Worm (Caenorhabditis elegans): Measurements from ENCODE around the gene snpc-1.1.
A peak's percentile ranks its signal among the peaks of the same experiment; 100 is the strongest.

Gene snpc-1.1

DNA sequence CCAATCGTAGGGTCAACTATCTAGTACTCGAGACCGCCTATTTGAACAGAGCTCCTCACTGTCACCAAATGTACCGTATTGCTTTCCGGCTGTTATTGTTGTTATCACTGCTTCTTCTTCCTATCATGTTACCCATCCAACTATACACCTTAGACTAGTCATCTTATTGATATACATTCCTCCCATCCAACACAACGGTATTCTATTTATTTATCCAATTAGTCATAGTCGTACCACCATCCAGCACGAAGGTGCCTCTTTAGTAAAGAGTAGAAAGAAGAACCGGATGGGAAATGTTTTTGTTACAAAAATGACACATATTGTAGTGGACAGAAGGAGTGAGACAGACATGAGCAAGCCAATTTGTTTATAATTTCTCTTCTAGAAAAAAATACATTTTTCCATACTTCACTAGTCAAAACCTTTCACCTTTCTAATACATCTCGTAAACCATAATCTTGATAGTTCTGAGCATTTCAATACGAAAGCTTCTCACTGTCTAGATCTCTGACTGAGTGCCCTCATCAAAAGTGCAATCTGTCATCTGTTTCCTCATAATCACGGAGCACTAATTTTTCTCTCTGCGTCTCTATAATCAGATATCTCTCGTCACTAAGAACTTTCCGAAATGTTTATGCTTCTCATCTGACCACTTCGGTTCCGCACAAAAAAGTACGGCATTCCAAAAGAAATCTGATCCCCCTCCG lies 29.2 kb upstream of the snpc-1.1 start:
- TF ChIP-seq odd-2 (tag; optimal IDR thresholded peaks at IDR 0.05) (peak; percentile 3), hlh-13 (GFP tag; optimal IDR thresholded peaks at IDR 0.05) (no peak), lin-11 (tag; optimal IDR thresholded peaks at IDR 0.05) (no peak), C08G9.2 (tag; optimal IDR thresholded peaks at IDR 0.05) (no peak), ceh-18 (tag; optimal IDR thresholded peaks at IDR 0.05) (no peak), unc-55 (GFP tag; optimal IDR thresholded peaks at IDR 0.05) (peak; percentile 69), hlh-8 (tag; optimal IDR thresholded peaks at IDR 0.05) (no peak), dmd-4 (tag; optimal IDR thresholded peaks at IDR 0.05; ENCODE audit: borderline replicate concordance) (no peak), che-1 (tag; optimal IDR thresholded peaks at IDR 0.05) (no peak), sox-4 (tag; optimal IDR thresholded peaks at IDR 0.05) (no peak), ets-4 (tag; optimal IDR thresholded peaks at IDR 0.05) (no peak), hlh-30 (tag; optimal IDR thresholded peaks at IDR 0.05; ENCODE audit: insufficient read depth) (no peak), zip-5 (tag; optimal IDR thresholded peaks at IDR 0.05) (no peak)

DNA sequence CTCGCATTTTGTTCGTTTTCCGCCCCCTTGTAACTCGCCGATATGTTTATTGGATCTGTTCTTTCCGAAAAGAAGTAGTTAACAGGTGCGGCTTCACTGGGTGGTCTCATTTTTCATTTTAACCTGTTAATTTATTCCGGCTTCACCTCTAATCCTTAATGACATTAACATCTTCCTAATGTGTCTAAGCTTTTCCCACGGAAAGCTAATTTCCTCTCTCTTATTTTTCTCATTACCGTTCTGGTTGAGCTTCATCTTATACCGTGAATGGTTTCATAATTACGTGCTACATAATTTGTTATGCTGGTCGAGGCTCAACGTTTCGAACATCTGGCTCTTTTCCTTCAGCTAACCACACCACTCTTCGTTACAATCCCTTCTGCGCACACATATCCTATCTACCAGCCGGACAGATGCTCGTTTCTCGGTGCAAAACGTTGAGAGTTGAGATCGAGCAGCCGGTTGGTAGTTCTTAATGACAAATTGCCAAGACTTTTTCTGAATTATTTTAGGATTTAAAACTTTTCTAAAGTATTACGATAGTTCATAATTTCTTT lies 28.3 kb upstream of the snpc-1.1 start:
- TF ChIP-seq tbx-2 (tag; optimal IDR thresholded peaks at IDR 0.05) (peak; percentile 36), unc-42 (tag; optimal IDR thresholded peaks at IDR 0.05) (peak; percentile 86), ceh-45 (GFP tag; IDR thresholded peaks at IDR 0.05) (no peak)

DNA sequence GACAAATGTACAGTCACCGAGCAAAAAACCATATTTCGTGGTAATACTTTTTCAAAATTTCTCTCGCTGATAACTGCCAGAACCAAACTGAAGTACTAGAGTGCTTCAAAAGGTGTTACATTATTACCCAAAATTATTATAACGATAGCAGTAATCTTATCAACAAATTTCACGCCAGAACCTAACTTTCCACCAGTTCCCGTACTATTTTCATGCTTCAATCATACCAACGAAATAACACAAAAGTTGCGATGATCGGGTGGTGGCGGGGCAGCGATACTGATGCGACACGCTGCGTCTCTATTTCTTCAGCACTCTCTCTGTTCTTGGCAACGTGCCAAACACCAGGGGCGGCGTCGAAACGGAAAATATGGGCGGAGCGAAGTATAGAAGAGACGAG lies 27.8 kb upstream of the snpc-1.1 start:
- TF ChIP-seq ceh-18 (tag; optimal IDR thresholded peaks at IDR 0.05) (peak; percentile 10), elt-2 (tag; optimal IDR thresholded peaks at IDR 0.05) (peak; percentile 55), ztf-16 (tag; optimal IDR thresholded peaks at IDR 0.05) (no peak), nfya-1 (tag; optimal IDR thresholded peaks at IDR 0.05) (peak; percentile 26)

DNA sequence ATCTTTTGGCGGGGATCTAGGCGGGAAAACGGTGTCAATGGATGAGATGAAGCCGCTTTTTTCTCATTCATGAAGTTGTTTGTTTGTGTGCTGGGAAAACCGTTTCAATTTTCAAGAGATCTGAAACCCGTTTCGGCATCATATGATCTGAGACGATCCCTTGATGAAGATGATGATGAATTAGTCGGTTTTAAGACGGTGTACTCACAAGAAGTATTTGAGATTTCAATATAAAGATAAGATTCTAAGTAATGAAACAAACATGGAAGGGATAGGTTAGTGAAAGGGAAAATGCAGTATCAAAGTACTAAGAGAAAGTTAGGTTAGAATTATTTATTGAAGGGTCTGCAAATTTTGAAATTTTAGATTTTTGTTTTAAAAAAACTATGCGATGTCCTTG lies 27.1 kb upstream of the snpc-1.1 start:
- TF ChIP-seq odd-2 (tag; optimal IDR thresholded peaks at IDR 0.05) (no peak), rnt-1 (tag; optimal IDR thresholded peaks at IDR 0.05) (no peak), ceh-9 (tag; optimal IDR thresholded peaks at IDR 0.05) (no peak), ceh-18 (tag; optimal IDR thresholded peaks at IDR 0.05) (no peak), pha-2 (tag; optimal IDR thresholded peaks at IDR 0.05) (no peak), C38D4.7 (GFP tag; optimal IDR thresholded peaks at IDR 0.05) (no peak), ceh-30 (tag; optimal IDR thresholded peaks at IDR 0.05) (no peak), pros-1 (tag; optimal IDR thresholded peaks at IDR 0.05) (no peak), T23F11.4 (GFP tag; optimal IDR thresholded peaks at IDR 0.05) (no peak), K02D7.2 (tag; optimal IDR thresholded peaks at IDR 0.05) (no peak), ceh-6 (GFP tag; optimal IDR thresholded peaks at IDR 0.05) (no peak), elt-4 (tag; optimal IDR thresholded peaks at IDR 0.05) (no peak)

DNA sequence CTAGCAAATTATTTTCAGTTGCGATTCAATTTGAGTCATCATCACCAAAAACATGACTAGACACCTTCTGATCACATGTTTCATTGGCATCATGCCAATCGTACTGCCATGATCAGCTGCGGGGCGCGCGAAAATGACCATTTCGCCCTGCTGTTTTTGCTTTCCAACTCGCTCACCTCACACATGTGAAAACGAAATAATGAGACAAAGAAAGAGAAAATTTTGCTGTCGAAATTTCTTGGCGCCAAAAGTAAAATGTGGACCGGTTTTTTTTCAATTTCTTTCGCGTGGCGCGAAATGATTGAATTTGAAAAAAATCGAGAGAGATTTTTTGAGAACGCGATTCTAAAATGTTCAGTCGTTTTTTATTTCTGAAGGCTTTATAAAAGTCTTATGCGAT lies 25.8 kb upstream of the snpc-1.1 start:
- TF ChIP-seq ceh-22 (tag; optimal IDR thresholded peaks at IDR 0.05) (no peak), syd-9 (tag; optimal IDR thresholded peaks at IDR 0.05) (no peak), ref-2 (tag; optimal IDR thresholded peaks at IDR 0.05) (peak; percentile 35)

DNA sequence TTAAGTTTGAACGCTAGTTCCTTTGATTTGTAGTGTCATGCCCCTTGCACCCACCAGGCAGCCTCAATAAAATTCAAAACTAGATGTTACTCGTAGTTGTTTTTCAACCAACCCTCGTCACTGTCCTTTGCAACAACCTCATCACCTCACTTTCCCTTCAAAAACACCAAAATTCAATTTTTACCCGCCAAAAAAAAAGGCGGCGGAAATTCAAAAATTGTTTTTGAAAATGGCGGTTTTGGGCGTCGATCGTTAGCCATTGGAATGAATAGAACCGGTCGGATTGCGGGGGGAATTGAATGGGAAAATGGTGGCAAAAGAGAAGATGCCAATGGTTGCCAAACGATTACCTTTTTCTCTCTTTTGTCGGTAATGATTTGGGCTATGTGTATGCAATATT lies 25.0 kb upstream of the snpc-1.1 start:
- TF ChIP-seq elt-4 (tag; optimal IDR thresholded peaks at IDR 0.05) (no peak), pat-9 (tag; optimal IDR thresholded peaks at IDR 0.05) (no peak), ceh-18 (tag; optimal IDR thresholded peaks at IDR 0.05) (no peak), hlh-8 (tag; optimal IDR thresholded peaks at IDR 0.05) (no peak), elt-2 (tag; optimal IDR thresholded peaks at IDR 0.05) (no peak), syd-9 (tag; optimal IDR thresholded peaks at IDR 0.05) (no peak), nhr-232 (tag; optimal IDR thresholded peaks at IDR 0.05) (no peak), hlh-6 (tag; optimal IDR thresholded peaks at IDR 0.05) (no peak), hlh-15 (tag; optimal IDR thresholded peaks at IDR 0.05) (no peak), nhr-11 (tag; optimal IDR thresholded peaks at IDR 0.05) (no peak), ceh-24 (tag; optimal IDR thresholded peaks at IDR 0.05) (no peak), C08G9.2 (tag; optimal IDR thresholded peaks at IDR 0.05) (no peak), odd-2 (tag; optimal IDR thresholded peaks at IDR 0.05) (no peak)

Measured in whole organism, late embryonic.